Worm (Caenorhabditis elegans) whole organism, L4 larva: ENCODE data around the gene nhr-253.

Experiments used
- F26F4.8 ChIP-seq: fragments of 200-800 bp; sonication (Bioruptor generic); conservative IDR thresholded peaks from 2 replicates; pipeline ENCODE4 v1.3.6; 2022; ENCODE audit warnings: missing genetic modification characterization, missing compliant biosample characterization
- F49E8.2 ChIP-seq: sonication (generic microtip); optimal IDR thresholded peaks from 2 replicates; lab custom pipeline; 2016; ENCODE audit warnings: missing compliant biosample characterization, mild to moderate bottlenecking, missing genetic modification characterization, borderline replicate concordance
- T20F7.1 ChIP-seq: fragments of 200-800 bp; sonication (Bioruptor generic); optimal IDR thresholded peaks from 2 replicates; lab custom pipeline; 2018; ENCODE audit warnings: mild to moderate bottlenecking, missing genetic modification characterization, missing compliant biosample characterization
- T26A8.4 ChIP-seq: fragments of 200-800 bp; sonication (Bioruptor generic); IDR thresholded peaks from 2 replicates; pipeline ENCODE4 v1.3.6; 2022; ENCODE audit warnings: missing genetic modification characterization, missing compliant biosample characterization
- Y75B8A.6 ChIP-seq: fragments of 200-800 bp; sonication (Bioruptor generic); IDR thresholded peaks from 2 replicates; pipeline ENCODE4 v1.3.6; 2022; ENCODE audit warnings: missing genetic modification reagents, missing genetic modification characterization, missing compliant biosample characterization
- ZK337.2 ChIP-seq: fragments of 200-800 bp; sonication (Bioruptor generic); IDR thresholded peaks from 2 replicates; pipeline ENCODE4 v1.3.6; 2022; ENCODE audit warnings: missing genetic modification reagents, missing genetic modification characterization, missing compliant biosample characterization
- ZK546.5 ChIP-seq, 2 experiments: sonication (generic microtip); optimal IDR thresholded peaks; 2 replicates each; lab custom pipeline; 2017; ENCODE audit warnings: missing biosample characterization in 2 of 2, missing genetic modification characterization in 2 of 2
- aha-1 ChIP-seq: fragments of 150-350 bp; peaks from one replicate; lab custom pipeline; 2014; ENCODE audit warnings: missing biosample characterization, missing genetic modification characterization
- ama-1 ChIP-seq: fragments of 150-350 bp; optimal IDR thresholded peaks from 2 replicates; lab custom pipeline; 2014; ENCODE audit warnings: inconsistent platforms, mixed read lengths
- arid-1 ChIP-seq: fragments of 200-800 bp; sonication (Bioruptor generic); conservative IDR thresholded peaks from 2 replicates; pipeline ENCODE4 v1.3.6; 2022; ENCODE audit warnings: missing genetic modification reagents, missing genetic modification characterization, missing compliant biosample characterization
- attf-4 ChIP-seq: sonication (generic microtip); optimal IDR thresholded peaks from 3 replicates; lab custom pipeline; 2017; ENCODE audit warnings: missing biosample characterization, missing genetic modification characterization
- ceh-32 ChIP-seq: sonication (generic microtip); optimal IDR thresholded peaks from 2 replicates; lab custom pipeline; 2016; ENCODE audit warnings: mild to moderate bottlenecking, missing genetic modification characterization, missing compliant biosample characterization; ENCODE audit not compliant: poor library complexity
- ceh-62 ChIP-seq: sonication (generic microtip); optimal IDR thresholded peaks from 2 replicates; lab custom pipeline; 2017; ENCODE audit warnings: missing biosample characterization, missing genetic modification characterization
- ctbp-1 ChIP-seq: fragments of 200-800 bp; sonication (Bioruptor generic); IDR thresholded peaks from 2 replicates; pipeline ENCODE4 v1.3.6; 2022; ENCODE audit warnings: missing genetic modification reagents, missing genetic modification characterization, missing compliant biosample characterization
- daf-16 ChIP-seq, 3 experiments: sonication (generic microtip); optimal IDR thresholded peaks; 2 replicates each; lab custom pipeline; 2016 to 2017; ENCODE audit warnings: missing genetic modification characterization in 3 of 3, missing genetic modification reagents in 3 of 3, mild to moderate bottlenecking in 2 of 3, missing compliant biosample characterization in 2 of 3, missing biosample characterization in 1 of 3, moderate library complexity in 1 of 3
- dmd-8 ChIP-seq: fragments of 200-800 bp; sonication (Bioruptor generic); IDR thresholded peaks from 2 replicates; pipeline ENCODE4 v1.3.6; 2022; ENCODE audit warnings: missing genetic modification characterization, missing compliant biosample characterization
- fkh-10 ChIP-seq: fragments of 150-350 bp; optimal IDR thresholded peaks from 2 replicates; lab custom pipeline; 2014; ENCODE audit warnings: missing biosample characterization, missing genetic modification reagents, missing genetic modification characterization
- hif-1 ChIP-seq, 2 experiments: sonication (generic microtip); optimal IDR thresholded peaks; 2 replicates each; lab custom pipeline; 2016 to 2017; ENCODE audit warnings: missing compliant biosample characterization in 2 of 2, missing genetic modification characterization in 2 of 2, missing genetic modification reagents in 2 of 2, missing genotype in 2 of 2, mild to moderate bottlenecking in 1 of 2
- jun-1 ChIP-seq: fragments of 150-350 bp; optimal IDR thresholded peaks from 2 replicates; lab custom pipeline; 2014; ENCODE audit warnings: missing biosample characterization, missing genetic modification reagents, missing genetic modification characterization
- lin-1 ChIP-seq: fragments of 200-800 bp; sonication (Bioruptor generic); IDR thresholded peaks from 2 replicates; pipeline ENCODE4 v1.3.6; 2022; ENCODE audit warnings: missing genetic modification reagents, missing genetic modification characterization, missing compliant biosample characterization
- lin-29 ChIP-seq: fragments of 200-800 bp; sonication (Bioruptor generic); IDR thresholded peaks from 2 replicates; pipeline ENCODE4 v1.3.6; 2022; ENCODE audit warnings: missing genetic modification reagents, missing genetic modification characterization, missing compliant biosample characterization
- madf-5 ChIP-seq, 2 experiments: fragments of 200-800 bp; sonication (Bioruptor generic); IDR thresholded peaks; 2 replicates each; pipeline ENCODE4 v1.3.6; 2022; ENCODE audit warnings: missing compliant biosample characterization in 2 of 2, missing genetic modification characterization in 2 of 2
- mdl-1 ChIP-seq, 2 experiments: fragments of 150-350 bp in 1 of 2; sonication (generic microtip) in 1 of 2; optimal IDR thresholded peaks; 2 replicates each; lab custom pipeline; 2014 to 2017; ENCODE audit warnings: missing biosample characterization in 2 of 2, missing genetic modification characterization in 2 of 2
- nhr-102 ChIP-seq: sonication (generic microtip); optimal IDR thresholded peaks from 2 replicates; lab custom pipeline; 2016; ENCODE audit warnings: mild to moderate bottlenecking, missing genetic modification characterization, moderate library complexity, missing compliant biosample characterization
- nhr-6 ChIP-seq: fragments of 150-350 bp; optimal IDR thresholded peaks from 2 replicates; lab custom pipeline; 2014; ENCODE audit warnings: missing biosample characterization, missing genetic modification characterization
- nhr-76 ChIP-seq: fragments of 150-350 bp; optimal IDR thresholded peaks from 2 replicates; lab custom pipeline; 2014; ENCODE audit warnings: missing biosample characterization, missing genetic modification characterization
- php-3 ChIP-seq: fragments of 200-800 bp; sonication (Bioruptor generic); IDR thresholded peaks from 2 replicates; pipeline ENCODE4 v1.3.6; 2022; ENCODE audit warnings: missing genetic modification reagents, missing genetic modification characterization, missing compliant biosample characterization
- pqm-1 ChIP-seq: sonication (generic microtip); optimal IDR thresholded peaks from 2 replicates; lab custom pipeline; 2017; ENCODE audit warnings: missing biosample characterization, missing genetic modification characterization
- rbr-2 ChIP-seq: sonication (generic microtip); optimal IDR thresholded peaks from 2 replicates; lab custom pipeline; 2016; ENCODE audit warnings: missing genotype, missing genetic modification characterization, missing compliant biosample characterization
- saeg-2 ChIP-seq: fragments of 200-800 bp; sonication (Bioruptor generic); IDR thresholded peaks from 2 replicates; pipeline ENCODE4 v1.3.6; 2022; ENCODE audit warnings: missing genetic modification reagents, missing genetic modification characterization, missing compliant biosample characterization
- sdz-12 ChIP-seq: fragments of 200-800 bp; sonication (Bioruptor generic); optimal IDR thresholded peaks from 2 replicates; lab custom pipeline; 2018; ENCODE audit warnings: mild to moderate bottlenecking, missing genetic modification characterization, missing compliant biosample characterization
- skn-1 ChIP-seq: fragments of 150-350 bp; optimal IDR thresholded peaks from 2 replicates; lab custom pipeline; 2014; ENCODE audit warnings: missing biosample characterization, missing genetic modification characterization
- tra-1 ChIP-seq: fragments of 200-800 bp; sonication (Bioruptor generic); IDR thresholded peaks from 2 replicates; pipeline ENCODE4 v1.3.6; 2022; ENCODE audit warnings: missing genetic modification reagents, missing genetic modification characterization, missing compliant biosample characterization
- unc-62 ChIP-seq, 3 experiments: fragments of 150-350 bp in 1 of 3; sonication (generic microtip); optimal IDR thresholded peaks in 2 of 3; peaks in 1 of 3; 1 replicate in 1 of 3; 2 replicates in 2 of 3; lab custom pipeline; 2014 to 2017; ENCODE audit warnings: missing biosample characterization in 3 of 3, missing genetic modification characterization in 3 of 3, missing genetic modification reagents in 3 of 3, missing genotype in 1 of 3
- zfp-2 ChIP-seq: sonication (generic microtip); optimal IDR thresholded peaks from 2 replicates; lab custom pipeline; 2016; ENCODE audit warnings: mild to moderate bottlenecking, missing genetic modification characterization, missing compliant biosample characterization
- zip-2 ChIP-seq: fragments of 150-350 bp; optimal IDR thresholded peaks from 2 replicates; lab custom pipeline; 2014; ENCODE audit warnings: missing biosample characterization, missing genetic modification characterization
- ztf-7 ChIP-seq: fragments of 150-350 bp; optimal IDR thresholded peaks from 2 replicates; lab custom pipeline; 2014; ENCODE audit warnings: missing biosample characterization, missing genetic modification characterization

The nhr-253 gene

ce11 chrV:422133-422532 lies 25.7 kb downstream of the nhr-253 start, which contains the start of gene dod-20:
Gene dod-20, plus strand, starts transcription at chrV:422433.
- peak; percentile 20 for TF ChIP-seq pqm-1 (tag; lab: Kevin White, UChicago)
- no peak for TF ChIP-seq nhr-6 (tag; lab: Kevin White, UChicago)
- no peak for TF ChIP-seq rbr-2 (tag; lab: Kevin White, UChicago)
- TF ChIP-seq, all 104 proteins: peak for 1

- no peak for TF ChIP-seq php-3 (GFP tag; lab: Robert Waterston, UW)
These were observed 27.7 kb downstream of the nhr-253 start, which contains the start of gene B0554.5 for ce11 chrV:424140-424539. Gene B0554.5, plus strand, starts transcription at chrV:424440.

- TF ChIP-seq ztf-7 (tag; lab: Kevin White, UChicago) (no peak), unc-62 (GFP tag; optimal IDR thresholded peaks at IDR 0.05 in 1 of 2; lab: Kevin White, UChicago) (peak in 1 of 2 experiments; percentile 75), unc-62 (tag; optimal IDR thresholded peaks at IDR 0.05; lab: Kevin White, UChicago) (no peak)
These were observed 32.5 kb downstream of the nhr-253 start, which contains the start of gene B0554.4 for ce11 chrV:428844-429243. Gene B0554.4, plus strand, starts transcription at chrV:429144.

ce11 chrV:432991-433390 lies 36.6 kb downstream of the nhr-253 start:
- peak in 1 of 2 experiments; percentile 94 for TF ChIP-seq unc-62 (GFP tag; optimal IDR thresholded peaks at IDR 0.05 in 1 of 2; lab: Kevin White, UChicago)
- no peak for TF ChIP-seq unc-62 (tag; optimal IDR thresholded peaks at IDR 0.05; lab: Kevin White, UChicago)
- no peak for TF ChIP-seq T26A8.4

ce11 chrV:433898-434297 lies 37.5 kb downstream of the nhr-253 start, which contains the start of gene B0554.2:
Gene B0554.2, plus strand, starts transcription at chrV:434198.
- TF ChIP-seq daf-16 (GFP tag; optimal IDR thresholded peaks at IDR 0.05; lab: Kevin White, UChicago) (no peak), daf-16 (tag; optimal IDR thresholded peaks at IDR 0.05; lab: Kevin White, UChicago) (no peak), lin-29 (GFP tag; lab: Robert Waterston, UW) (no peak), hif-1 (tag; optimal IDR thresholded peaks at IDR 0.05; lab: Kevin White, UChicago) (no peak), attf-4 (tag; lab: Kevin White, UChicago) (no peak), ceh-32 (tag; lab: Kevin White, UChicago) (no peak), ZK546.5 (tag; optimal IDR thresholded peaks at IDR 0.05; lab: Kevin White, UChicago) (no peak), nhr-102 (no peak), dmd-8 (GFP tag; lab: Robert Waterston, UW) (no peak), jun-1 (no peak), zfp-2 (tag; lab: Kevin White, UChicago) (no peak), F49E8.2 (tag; lab: Kevin White, UChicago) (no peak), sdz-12 (no peak), zip-2 (no peak), tra-1 (GFP tag; lab: Robert Waterston, UW) (no peak), ZK337.2 (GFP tag; lab: Robert Waterston, UW) (no peak)
- TF ChIP-seq, all 104 proteins: peak for 0

ce11 chrV:438094-438493 lies 41.7 kb downstream of the nhr-253 start, which contains the start of gene B0554.1:
Gene B0554.1, plus strand, starts transcription at chrV:438394.
- TF ChIP-seq nhr-6 (tag; lab: Kevin White, UChicago): no peak
- TF ChIP-seq ama-1 (lab: Kevin White, UChicago): no peak
- no peak for TF ChIP-seq php-3 (GFP tag; lab: Robert Waterston, UW)
- no peak for TF ChIP-seq mdl-1 (tag; optimal IDR thresholded peaks at IDR 0.05; lab: Kevin White, UChicago)
- no peak for TF ChIP-seq arid-1
- TF ChIP-seq ceh-62 (tag; lab: Kevin White, UChicago): no peak
- no peak for TF ChIP-seq Y75B8A.6 (GFP tag; lab: Robert Waterston, UW)

- TF ChIP-seq T20F7.1: no peak
- TF ChIP-seq lin-29 (GFP tag; lab: Robert Waterston, UW): no peak
- TF ChIP-seq hif-1 (tag; optimal IDR thresholded peaks at IDR 0.05; lab: Kevin White, UChicago): no peak
- no peak for TF ChIP-seq fkh-10
- no peak for TF ChIP-seq lin-1 (GFP tag; lab: Robert Waterston, UW)
- TF ChIP-seq unc-62 (GFP tag; optimal IDR thresholded peaks at IDR 0.05 in 1 of 2; lab: Kevin White, UChicago): peak in 1 of 2 experiments; percentile 90
- TF ChIP-seq unc-62 (tag; optimal IDR thresholded peaks at IDR 0.05; lab: Kevin White, UChicago): no peak
- TF ChIP-seq saeg-2 (GFP tag; lab: Robert Waterston, UW): no peak
- peak; percentile 92 for TF ChIP-seq aha-1 (tag; lab: Kevin White, UChicago)
- TF ChIP-seq F26F4.8 (GFP tag; lab: Robert Waterston, UW): no peak
- TF ChIP-seq skn-1: no peak
- no peak for TF ChIP-seq attf-4 (tag; lab: Kevin White, UChicago)
- no peak for TF ChIP-seq ctbp-1
- no peak for TF ChIP-seq madf-5 (GFP tag; IDR thresholded peaks at IDR 0.05; lab: Robert Waterston, UW)
- no peak for TF ChIP-seq nhr-102
- no peak for TF ChIP-seq nhr-76 (tag; lab: Kevin White, UChicago)
These were observed 42.9 kb downstream of the nhr-253 start for ce11 chrV:439183-439749.
